Worm (Caenorhabditis elegans) whole organism, L1 larva: ENCODE results near the gene sulp-8.

Experiments
- C04F5.9 ChIP-seq: sonication (generic microtip); optimal IDR thresholded peaks from 2 replicates; lab custom pipeline; 2016; ENCODE audit warnings: missing genetic modification characterization, missing compliant biosample characterization
- C16A3.4 ChIP-seq: fragments of 150-350 bp; optimal IDR thresholded peaks from 2 replicates; lab custom pipeline; 2014; ENCODE audit warnings: missing biosample characterization, missing genetic modification characterization
- C34B4.2 ChIP-seq: sonication (generic microtip); optimal IDR thresholded peaks from 2 replicates; lab custom pipeline; 2017; ENCODE audit warnings: mild to moderate bottlenecking, missing genetic modification characterization, missing compliant biosample characterization
- aly-2 ChIP-seq: fragments of 150-350 bp; optimal IDR thresholded peaks from 2 replicates; lab custom pipeline; 2014; ENCODE audit warnings: missing biosample characterization, missing genetic modification characterization
- ama-1 ChIP-seq: fragments of 150-350 bp; optimal IDR thresholded peaks from 2 replicates; lab custom pipeline; 2014
- blmp-1 ChIP-seq: fragments of 150-350 bp; optimal IDR thresholded peaks from 2 replicates; lab custom pipeline; 2014; ENCODE audit warnings: missing biosample characterization, missing genetic modification characterization
- ceh-8 ChIP-seq: fragments of 200-800 bp; sonication (Bioruptor generic); optimal IDR thresholded peaks from 2 replicates; lab custom pipeline; 2018; ENCODE audit warnings: mild to moderate bottlenecking, missing genetic modification characterization, moderate library complexity, missing compliant biosample characterization
- ceh-82 ChIP-seq, 3 experiments: fragments of 150-350 bp in 1 of 3; sonication (generic microtip) in 2 of 3; optimal IDR thresholded peaks; 2 replicates each; lab custom pipeline; 2014 to 2017; ENCODE audit warnings: missing biosample characterization in 3 of 3, missing genetic modification characterization in 3 of 3
- ceh-90 ChIP-seq: sonication (generic microtip); optimal IDR thresholded peaks from 2 replicates; lab custom pipeline; 2016; ENCODE audit warnings: missing genetic modification characterization, missing compliant biosample characterization
- ces-1 ChIP-seq: fragments of 150-350 bp; optimal IDR thresholded peaks from 2 replicates; lab custom pipeline; 2014; ENCODE audit warnings: missing biosample characterization, missing genetic modification reagents, missing genetic modification characterization
- dpl-1 ChIP-seq, 3 experiments: fragments of 150-350 bp in 2 of 3; sonication (generic microtip) in 1 of 3; optimal IDR thresholded peaks; 2 replicates each; lab custom pipeline; 2014 to 2017; ENCODE audit warnings: missing biosample characterization in 3 of 3, missing genetic modification characterization in 3 of 3, missing genetic modification reagents in 3 of 3
- efl-1 ChIP-seq, 4 experiments: fragments of 150-350 bp; optimal IDR thresholded peaks in 3 of 4; peaks in 1 of 4; 1 replicate in 1 of 4; 2 replicates in 3 of 4; lab custom pipeline; 2014; ENCODE audit warnings: missing biosample characterization in 2 of 4, missing genetic modification characterization in 2 of 4, missing genetic modification reagents in 2 of 4
- egl-13 ChIP-seq: sonication (generic microtip); optimal IDR thresholded peaks from 2 replicates; lab custom pipeline; 2016; ENCODE audit warnings: missing genotype, missing genetic modification reagents, missing genetic modification characterization, missing compliant biosample characterization
- elt-2 ChIP-seq: sonication (generic microtip); optimal IDR thresholded peaks from 2 replicates; lab custom pipeline; 2016; ENCODE audit warnings: missing genetic modification characterization, mild to moderate bottlenecking, inconsistent platforms, missing compliant biosample characterization, missing genetic modification reagents
- elt-3 ChIP-seq, 6 experiments: fragments of 150-350 bp in 1 of 6; sonication (generic microtip); optimal IDR thresholded peaks; 2 replicates each; lab custom pipeline; 2017 to 2018; ENCODE audit warnings: missing biosample characterization in 6 of 6, missing genetic modification characterization in 6 of 6, inconsistent platforms in 1 of 6
- fkh-10 ChIP-seq: sonication (generic microtip); optimal IDR thresholded peaks from 2 replicates; lab custom pipeline; 2017; ENCODE audit warnings: missing biosample characterization, missing genetic modification reagents, missing genetic modification characterization
- fkh-8 ChIP-seq: sonication (generic microtip); optimal IDR thresholded peaks from 2 replicates; lab custom pipeline; 2016; ENCODE audit warnings: mild to moderate bottlenecking, missing genetic modification characterization, missing compliant biosample characterization
- fos-1 ChIP-seq: fragments of 150-350 bp; optimal IDR thresholded peaks from 2 replicates; lab custom pipeline; 2014; ENCODE audit warnings: missing biosample characterization, missing genetic modification characterization
- grh-1 ChIP-seq: fragments of 200-800 bp; sonication (Bioruptor generic); IDR thresholded peaks from 2 replicates; pipeline ENCODE4 v1.3.6; 2022; ENCODE audit warnings: missing genetic modification reagents, missing genetic modification characterization, missing compliant biosample characterization
- isw-1 ChIP-seq: fragments of 200-800 bp; sonication (Bioruptor generic); IDR thresholded peaks from 2 replicates; pipeline ENCODE4 v1.3.6; 2022; ENCODE audit warnings: missing genetic modification characterization, missing compliant biosample characterization
- lin-14 ChIP-seq: fragments of 200-800 bp; sonication (Bioruptor generic); optimal IDR thresholded peaks from 2 replicates; lab custom pipeline; 2018; ENCODE audit warnings: mild to moderate bottlenecking, missing genetic modification characterization, moderate library complexity, missing compliant biosample characterization
- lin-15B ChIP-seq: fragments of 150-350 bp; sonication (generic microtip); optimal IDR thresholded peaks from 3 replicates; lab custom pipeline; 2014; ENCODE audit warnings: missing biosample characterization, missing genetic modification characterization
- lin-35 ChIP-seq, 2 experiments: fragments of 150-350 bp; optimal IDR thresholded peaks; 2 replicates each; lab custom pipeline; 2014; ENCODE audit warnings: missing biosample characterization in 2 of 2, missing genetic modification characterization in 2 of 2, missing genetic modification reagents in 2 of 2
- lsy-2 ChIP-seq, 2 experiments: fragments of 150-350 bp; optimal IDR thresholded peaks; 2 replicates each; lab custom pipeline; 2014; ENCODE audit warnings: missing biosample characterization in 2 of 2, missing genetic modification characterization in 2 of 2
- mdl-1 ChIP-seq, 2 experiments: fragments of 150-350 bp; optimal IDR thresholded peaks; 2 replicates each; lab custom pipeline; 2014 to 2017; ENCODE audit warnings: missing biosample characterization in 2 of 2, missing genetic modification characterization in 2 of 2, inconsistent platforms in 1 of 2
- mep-1 ChIP-seq: fragments of 150-350 bp; optimal IDR thresholded peaks from 2 replicates; lab custom pipeline; 2014; ENCODE audit warnings: missing biosample characterization, missing genetic modification characterization
- nhr-19 ChIP-seq: fragments of 200-800 bp; sonication (Bioruptor generic); conservative IDR thresholded peaks from 2 replicates; pipeline ENCODE4 v1.3.6; 2022; ENCODE audit warnings: missing genetic modification characterization, missing compliant biosample characterization
- nhr-47 ChIP-seq: sonication (generic microtip); optimal IDR thresholded peaks from 2 replicates; lab custom pipeline; 2016; ENCODE audit warnings: mild to moderate bottlenecking, missing genetic modification characterization, moderate library complexity, missing compliant biosample characterization
- nhr-71 ChIP-seq: sonication (generic microtip); optimal IDR thresholded peaks from 2 replicates; lab custom pipeline; 2016; ENCODE audit warnings: mild to moderate bottlenecking, missing genetic modification characterization, moderate library complexity, missing compliant biosample characterization
- nhr-76 ChIP-seq: sonication (generic microtip); optimal IDR thresholded peaks from 2 replicates; lab custom pipeline; 2017; ENCODE audit warnings: missing biosample characterization, missing genetic modification characterization
- nhr-84 ChIP-seq: sonication (generic microtip); optimal IDR thresholded peaks from 2 replicates; lab custom pipeline; 2017; ENCODE audit warnings: missing biosample characterization, missing genetic modification characterization
- nhr-85 ChIP-seq: sonication (generic microtip); peaks from one replicate; lab custom pipeline; 2016; ENCODE audit warnings: missing genetic modification characterization, inconsistent platforms, missing compliant biosample characterization
- pax-3 ChIP-seq: fragments of 200-800 bp; sonication (Bioruptor generic); optimal IDR thresholded peaks from 2 replicates; lab custom pipeline; 2018; ENCODE audit warnings: mild to moderate bottlenecking, missing genetic modification characterization, moderate library complexity, missing compliant biosample characterization
- skn-1 ChIP-seq: fragments of 150-350 bp; optimal IDR thresholded peaks from 2 replicates; lab custom pipeline; 2014; ENCODE audit warnings: missing biosample characterization, missing genetic modification characterization
- snpc-4 ChIP-seq: fragments of 150-350 bp; optimal IDR thresholded peaks from 2 replicates; lab custom pipeline; 2014; ENCODE audit warnings: missing biosample characterization, missing genetic modification characterization
- snu-23 ChIP-seq: sonication (generic microtip); optimal IDR thresholded peaks from 2 replicates; lab custom pipeline; 2016; ENCODE audit warnings: missing genetic modification characterization, missing compliant biosample characterization
- sup-37 ChIP-seq: fragments of 200-800 bp; sonication (Bioruptor generic); optimal IDR thresholded peaks from 2 replicates; lab custom pipeline; 2018; ENCODE audit warnings: mild to moderate bottlenecking, missing genetic modification characterization, missing compliant biosample characterization
- tbx-2 ChIP-seq: sonication (generic microtip); optimal IDR thresholded peaks from 2 replicates; lab custom pipeline; 2016; ENCODE audit warnings: missing genetic modification characterization, missing compliant biosample characterization
- tlp-1 ChIP-seq: fragments of 150-350 bp; optimal IDR thresholded peaks from 2 replicates; lab custom pipeline; 2014; ENCODE audit warnings: missing biosample characterization, missing genetic modification characterization
- unc-30 ChIP-seq: sonication (generic microtip); optimal IDR thresholded peaks from 2 replicates; lab custom pipeline; 2017; ENCODE audit warnings: missing biosample characterization, missing genetic modification characterization
- xbp-1 ChIP-seq: sonication (generic microtip); optimal IDR thresholded peaks from 2 replicates; lab custom pipeline; 2016; ENCODE audit warnings: missing genetic modification characterization, missing compliant biosample characterization
- zag-1 ChIP-seq: fragments of 150-350 bp; optimal IDR thresholded peaks from 2 replicates; lab custom pipeline; 2014; ENCODE audit warnings: missing biosample characterization, missing genetic modification characterization
- ztf-11 ChIP-seq, 2 experiments: sonication (generic microtip); optimal IDR thresholded peaks; 2 replicates each; lab custom pipeline; 2016 to 2017; ENCODE audit warnings: missing genetic modification characterization in 2 of 2, missing biosample characterization in 1 of 2, missing compliant biosample characterization in 1 of 2
- ztf-4 ChIP-seq: fragments of 150-350 bp; optimal IDR thresholded peaks from 2 replicates; lab custom pipeline; 2014; ENCODE audit warnings: missing biosample characterization, missing genetic modification characterization

sulp-8 gene

ce11 chrV:9712418-9713173 lies 39.1 kb upstream of the sulp-8 start:
- TF ChIP-seq nhr-84, result no peak
- peak; percentile 51 for TF ChIP-seq elt-2
- no peak for TF ChIP-seq ceh-8 (GFP tag; lab: Kevin White, UChicago)
- TF ChIP-seq fos-1 (tag; lab: Kevin White, UChicago), result no peak

- TF ChIP-seq C34B4.2 (tag; lab: Kevin White, UChicago) (no peak), elt-2 (peak; percentile 71)
Measured at ce11 chrV:9711174-9711573, 37.7 kb upstream of the sulp-8 start.

ce11 chrV:9709747-9710146 lies 36.3 kb upstream of the sulp-8 start, which contains the start of gene tag-120:
Gene tag-120, minus strand, starts transcription at chrV:9709814.
- no peak for TF ChIP-seq sup-37 (GFP tag; lab: Kevin White, UChicago)
- TF ChIP-seq elt-2, result peak; percentile 6
- no peak for TF ChIP-seq pax-3 (tag; lab: Kevin White, UChicago)

- TF ChIP-seq ztf-4 (no peak), dpl-1 (GFP tag; optimal IDR thresholded peaks at IDR 0.05; lab: Kevin White, UChicago) (no peak), C04F5.9 (tag; lab: Kevin White, UChicago) (no peak), unc-30 (tag; lab: Kevin White, UChicago) (no peak), nhr-76 (tag; lab: Kevin White, UChicago) (no peak), ama-1 (lab: Kevin White, UChicago) (no peak), ceh-82 (tag; optimal IDR thresholded peaks at IDR 0.05; lab: Kevin White, UChicago) (no peak), ceh-90 (tag; lab: Kevin White, UChicago) (no peak), lsy-2 (tag; optimal IDR thresholded peaks at IDR 0.05; lab: Kevin White, UChicago) (no peak), ces-1 (no peak), tlp-1 (tag; lab: Kevin White, UChicago) (no peak), zag-1 (tag; lab: Kevin White, UChicago) (no peak), snu-23 (GFP tag; lab: Kevin White, UChicago) (no peak), efl-1 (optimal IDR thresholded peaks at IDR 0.05; lab: Kevin White, UChicago) (no peak), efl-1 (GFP tag; optimal IDR thresholded peaks at IDR 0.05 in 1 of 2; lab: Kevin White, UChicago) (no peak), fkh-10 (no peak), egl-13 (no peak)
- TF ChIP-seq, all 84 proteins: peak for 0
Measured at ce11 chrV:9706592-9706991, 33.1 kb upstream of the sulp-8 start.

ce11 chrV:9704399-9704798 lies 30.9 kb upstream of the sulp-8 start:
- TF ChIP-seq aly-2 (no peak), skn-1 (tag; lab: Kevin White, UChicago) (peak; percentile 61), snpc-4 (tag; lab: Kevin White, UChicago) (peak; percentile 26), lin-35 (GFP tag; optimal IDR thresholded peaks at IDR 0.05; lab: Kevin White, UChicago) (peak; percentile 35 to 54), isw-1 (GFP tag; lab: Robert Waterston, UW) (peak; percentile 26; the same call in 1 of the 2 replicates), ceh-82 (tag; optimal IDR thresholded peaks at IDR 0.05; lab: Kevin White, UChicago) (peak; percentile 31 to 73 (median 69)), mdl-1 (tag; optimal IDR thresholded peaks at IDR 0.05; lab: Kevin White, UChicago) (peak in 1 of 2 experiments; percentile 17), elt-3 (tag; optimal IDR thresholded peaks at IDR 0.05; lab: Kevin White, UChicago) (peak in 1 of 6 experiments; percentile 63), xbp-1 (peak; percentile 20), snu-23 (GFP tag; lab: Kevin White, UChicago) (peak; percentile 61), dpl-1 (GFP tag; optimal IDR thresholded peaks at IDR 0.05; lab: Kevin White, UChicago) (peak in 2 of 3 experiments; percentile 14 to 35), lin-14 (peak; percentile 90), ztf-11 (tag; optimal IDR thresholded peaks at IDR 0.05; lab: Kevin White, UChicago) (no peak), mep-1 (tag; lab: Kevin White, UChicago) (peak; percentile 61), nhr-71 (tag; lab: Kevin White, UChicago) (peak; percentile 55), nhr-19 (GFP tag; lab: Robert Waterston, UW) (no peak), blmp-1 (peak; percentile 93), lsy-2 (tag; optimal IDR thresholded peaks at IDR 0.05; lab: Kevin White, UChicago) (peak; percentile 27 to 67), grh-1 (GFP tag; lab: Robert Waterston, UW) (no peak), efl-1 (optimal IDR thresholded peaks at IDR 0.05; lab: Kevin White, UChicago) (peak; percentile 41 to 55), efl-1 (GFP tag; optimal IDR thresholded peaks at IDR 0.05 in 1 of 2; lab: Kevin White, UChicago) (peak; percentile 13 to 85), tbx-2 (tag; lab: Kevin White, UChicago) (no peak), lin-15B (tag; lab: Kevin White, UChicago) (no peak), fkh-8 (peak; percentile 64), C16A3.4 (peak; percentile 33), nhr-85 (peak; percentile 36), nhr-47 (peak; percentile 42)
